Fruit fly (Drosophila melanogaster) whole organism, embryonic: ENCODE data around the gene CG15027.
A peak's percentile ranks its signal among the peaks of the same experiment; 100 is the strongest.

Experiments used
- Atf-2 ChIP-seq: fragments of 200-800 bp; sonication (Bioruptor generic); optimal IDR thresholded peaks from 2 replicates; lab custom pipeline; 2016; ENCODE audit warnings: missing biosample characterization, missing genetic modification characterization
- CG10543 ChIP-seq: fragments of 200-800 bp; sonication (Bioruptor generic); optimal IDR thresholded peaks from 3 replicates; lab custom pipeline; 2017; ENCODE audit warnings: missing biosample characterization, mild to moderate bottlenecking, missing genetic modification characterization, moderate library complexity
- CG13287 ChIP-seq: fragments of 200-800 bp; sonication (Bioruptor generic); IDR thresholded peaks from 2 replicates; pipeline ENCODE4 v1.3.6; 2022; ENCODE audit warnings: missing biosample characterization, missing genetic modification characterization; ENCODE audit not compliant: partially characterized antibody
- CG14050 ChIP-seq: fragments of 200-800 bp; sonication (Bioruptor generic); IDR thresholded peaks from 3 replicates; pipeline ENCODE4 v1.3.6; 2022; ENCODE audit warnings: missing biosample characterization, missing genetic modification characterization
- CG17359 ChIP-seq: fragments of 200-800 bp; sonication (Bioruptor generic); optimal IDR thresholded peaks from 3 replicates; lab custom pipeline; 2018; ENCODE audit warnings: missing biosample characterization, mild to moderate bottlenecking, missing genetic modification characterization, moderate library complexity
- CG18619 ChIP-seq: fragments of 200-800 bp; sonication (Bioruptor generic); optimal IDR thresholded peaks from 3 replicates; lab custom pipeline; 2017; ENCODE audit warnings: missing biosample characterization, mild to moderate bottlenecking, missing genetic modification characterization
- CG2199 ChIP-seq: fragments of 200-800 bp; sonication (Bioruptor generic); IDR thresholded peaks from 3 replicates; pipeline ENCODE4 v1.3.6; 2022; ENCODE audit warnings: missing biosample characterization, missing genetic modification characterization
- CG32532 ChIP-seq: fragments of 200-800 bp; sonication (Bioruptor generic); IDR thresholded peaks from 2 replicates; pipeline ENCODE4 v1.3.6; 2022; ENCODE audit warnings: missing biosample characterization, missing genetic modification characterization
- CG3281 ChIP-seq: fragments of 200-800 bp; sonication (Bioruptor generic); optimal IDR thresholded peaks from 3 replicates; lab custom pipeline; 2017; ENCODE audit warnings: missing biosample characterization, mild to moderate bottlenecking, missing genetic modification characterization
- CG3407 ChIP-seq: fragments of 200-800 bp; sonication (Bioruptor generic); optimal IDR thresholded peaks from 2 replicates; lab custom pipeline; 2018; ENCODE audit warnings: missing biosample characterization, mild to moderate bottlenecking, missing genetic modification characterization
- CG34224 ChIP-seq: fragments of 200-800 bp; sonication (Bioruptor generic); IDR thresholded peaks from 3 replicates; pipeline ENCODE4 v1.3.6; 2022; ENCODE audit warnings: missing biosample characterization, missing genetic modification characterization; ENCODE audit not compliant: partially characterized antibody
- CG34376 ChIP-seq: fragments of 200-800 bp; sonication (Bioruptor generic); optimal IDR thresholded peaks from 2 replicates; lab custom pipeline; 2018; ENCODE audit warnings: missing biosample characterization, mild to moderate bottlenecking, missing genetic modification characterization
- CG4424 ChIP-seq: fragments of 200-800 bp; sonication (Bioruptor generic); optimal IDR thresholded peaks from 3 replicates; lab custom pipeline; 2016; ENCODE audit warnings: missing biosample characterization, missing genetic modification characterization
- CG6654 ChIP-seq: fragments of 200-800 bp; sonication (Bioruptor generic); optimal IDR thresholded peaks from 2 replicates; lab custom pipeline; 2017; ENCODE audit warnings: missing biosample characterization, mild to moderate bottlenecking, missing genetic modification characterization
- CG6854 ChIP-seq: fragments of 200-800 bp; sonication (Bioruptor generic); optimal IDR thresholded peaks from 3 replicates; lab custom pipeline; 2017; ENCODE audit warnings: missing biosample characterization, mild to moderate bottlenecking, missing genetic modification characterization
- CG7372 ChIP-seq: fragments of 200-800 bp; sonication (Bioruptor generic); IDR thresholded peaks from 2 replicates; pipeline ENCODE4 v1.3.6; 2022; ENCODE audit warnings: missing biosample characterization, missing genetic modification characterization
- CG9727 ChIP-seq: fragments of 200-800 bp; sonication (Bioruptor generic); optimal IDR thresholded peaks from 3 replicates; lab custom pipeline; 2017; ENCODE audit warnings: missing biosample characterization, mild to moderate bottlenecking, missing genetic modification characterization
- CTCF ChIP-seq: fragments of 200-800 bp; sonication (Bioruptor generic); optimal IDR thresholded peaks from 2 replicates; lab custom pipeline; 2017; ENCODE audit warnings: missing biosample characterization, mild to moderate bottlenecking, missing genetic modification characterization, moderate library complexity
- GATAe ChIP-seq: fragments of 200-800 bp; sonication (Bioruptor generic); conservative IDR thresholded peaks from 2 replicates; pipeline ENCODE4 v1.3.6; 2022; ENCODE audit warnings: missing biosample characterization, missing genetic modification characterization
- H15 ChIP-seq: fragments of 200-800 bp; sonication (Bioruptor generic); IDR thresholded peaks from 3 replicates; pipeline ENCODE4 v1.3.6; 2022; ENCODE audit warnings: missing biosample characterization, missing genetic modification characterization
- HHEX ChIP-seq: fragments of 200-800 bp; sonication (Bioruptor generic); optimal IDR thresholded peaks from 3 replicates; lab custom pipeline; 2017; ENCODE audit warnings: missing biosample characterization, mild to moderate bottlenecking, missing genetic modification characterization, missing genetic modification reagents
- MBD-R2 ChIP-seq: fragments of 200-800 bp; sonication (Bioruptor generic); IDR thresholded peaks from 2 replicates; pipeline ENCODE4 v1.3.6; 2022; ENCODE audit warnings: missing biosample characterization, missing genetic modification characterization
- Med ChIP-seq: fragments of 200-800 bp; sonication (Bioruptor generic); peaks from one replicate; lab custom pipeline; 2016; ENCODE audit warnings: missing biosample characterization, missing genetic modification characterization, mild to moderate bottlenecking, inconsistent platforms, moderate library complexity
- NC2α ChIP-seq: fragments of 200-800 bp; sonication (Bioruptor generic); optimal IDR thresholded peaks from 2 replicates; lab custom pipeline; 2016; ENCODE audit warnings: missing biosample characterization, missing genetic modification characterization
- Oaz ChIP-seq: fragments of 200-800 bp; sonication (Bioruptor generic); IDR thresholded peaks from 2 replicates; pipeline ENCODE4 v1.3.6; 2022; ENCODE audit warnings: missing biosample characterization, missing genetic modification characterization
- Sox102F ChIP-seq: fragments of 200-800 bp; sonication (Bioruptor generic); optimal IDR thresholded peaks from 2 replicates; lab custom pipeline; 2018; ENCODE audit warnings: missing biosample characterization, mild to moderate bottlenecking, missing genetic modification characterization, moderate library complexity
- Trl ChIP-seq, 3 experiments: fragments of >200 bp in 2 of 3; fragments of 200-800 bp in 1 of 3; sonication (Bioruptor generic) in 1 of 3; optimal IDR thresholded peaks; 2 replicates in 1 of 3; 3 replicates in 2 of 3; lab custom pipeline; 2016 to 2017; ENCODE audit warnings: missing biosample characterization in 1 of 3, missing genetic modification characterization in 1 of 3
- cg ChIP-seq: fragments of 200-800 bp; sonication (Bioruptor generic); optimal IDR thresholded peaks from 3 replicates; lab custom pipeline; 2019; ENCODE audit warnings: missing biosample characterization, mild to moderate bottlenecking, missing genetic modification characterization, moderate library complexity
- chinmo ChIP-seq: fragments of 200-800 bp; sonication (Bioruptor generic); IDR thresholded peaks from 4 replicates; pipeline ENCODE4 v1.3.6; 2022; ENCODE audit warnings: missing biosample characterization, missing genetic modification characterization; ENCODE audit not compliant: partially characterized antibody
- ems ChIP-seq: fragments of 200-800 bp; sonication (Bioruptor generic); optimal IDR thresholded peaks from 3 replicates; lab custom pipeline; 2016; ENCODE audit warnings: missing biosample characterization, missing genetic modification characterization
- exex ChIP-seq: fragments of 200-800 bp; sonication (Bioruptor generic); optimal IDR thresholded peaks from 4 replicates; lab custom pipeline; 2018; ENCODE audit warnings: missing biosample characterization, mild to moderate bottlenecking, missing genetic modification characterization, moderate library complexity
- ftz-f1 ChIP-seq: fragments of 200-800 bp; sonication (Bioruptor generic); optimal IDR thresholded peaks from 2 replicates; lab custom pipeline; 2016; ENCODE audit warnings: missing biosample characterization, missing genetic modification characterization
- grn ChIP-seq: fragments of 200-800 bp; sonication (Bioruptor generic); optimal IDR thresholded peaks from 3 replicates; lab custom pipeline; 2017; ENCODE audit warnings: missing biosample characterization, missing genetic modification characterization
- knrl ChIP-seq: fragments of 200-800 bp; sonication (Bioruptor generic); IDR thresholded peaks from 3 replicates; pipeline ENCODE4 v1.3.6; 2022; ENCODE audit warnings: missing biosample characterization, missing genetic modification characterization; ENCODE audit not compliant: partially characterized antibody
- lab ChIP-seq: fragments of 200-800 bp; sonication (Bioruptor generic); optimal IDR thresholded peaks from 3 replicates; lab custom pipeline; 2017; ENCODE audit warnings: missing biosample characterization, missing genetic modification characterization, mild to moderate bottlenecking, moderate library complexity, missing genetic modification reagents
- lmd ChIP-seq: fragments of 200-800 bp; sonication (Bioruptor generic); IDR thresholded peaks from 2 replicates; pipeline ENCODE4 v1.3.6; 2022; ENCODE audit warnings: missing biosample characterization, missing genetic modification characterization
- mirr ChIP-seq: fragments of 200-800 bp; sonication (Bioruptor generic); optimal IDR thresholded peaks from 3 replicates; lab custom pipeline; 2018; ENCODE audit warnings: missing biosample characterization, mild to moderate bottlenecking, missing genetic modification characterization
- nom ChIP-seq: fragments of 200-800 bp; sonication (Bioruptor generic); optimal IDR thresholded peaks from 2 replicates; lab custom pipeline; 2017; ENCODE audit warnings: missing biosample characterization, missing genetic modification characterization, mild to moderate bottlenecking, moderate library complexity, missing genetic modification reagents
- oc ChIP-seq: fragments of 200-800 bp; sonication (Bioruptor generic); optimal IDR thresholded peaks from 2 replicates; lab custom pipeline; 2018; ENCODE audit warnings: missing biosample characterization, mild to moderate bottlenecking, missing genetic modification characterization, moderate library complexity
- pfk ChIP-seq: fragments of 200-800 bp; sonication (Bioruptor generic); optimal IDR thresholded peaks from 2 replicates; lab custom pipeline; 2018; ENCODE audit warnings: missing biosample characterization, mild to moderate bottlenecking, missing genetic modification characterization, moderate library complexity
- pros ChIP-seq: fragments of 200-800 bp; sonication (Bioruptor generic); optimal IDR thresholded peaks from 3 replicates; lab custom pipeline; 2019; ENCODE audit warnings: missing biosample characterization, mild to moderate bottlenecking, missing genetic modification characterization, moderate library complexity
- sug ChIP-seq: fragments of 200-800 bp; optimal IDR thresholded peaks from 2 replicates; lab custom pipeline; 2019; ENCODE audit warnings: missing biosample characterization, mild to moderate bottlenecking, missing genetic modification characterization, moderate library complexity
- wek ChIP-seq: fragments of 200-800 bp; sonication (Bioruptor generic); optimal IDR thresholded peaks from 3 replicates; lab custom pipeline; 2018; ENCODE audit warnings: missing biosample characterization, mild to moderate bottlenecking, missing genetic modification characterization, moderate library complexity
- z ChIP-seq: fragments of 200-800 bp; sonication (Bioruptor generic); IDR thresholded peaks from 3 replicates; pipeline ENCODE4 v1.3.6; 2022; ENCODE audit warnings: missing biosample characterization, missing genetic modification characterization

The CG15027 gene

DNA sequence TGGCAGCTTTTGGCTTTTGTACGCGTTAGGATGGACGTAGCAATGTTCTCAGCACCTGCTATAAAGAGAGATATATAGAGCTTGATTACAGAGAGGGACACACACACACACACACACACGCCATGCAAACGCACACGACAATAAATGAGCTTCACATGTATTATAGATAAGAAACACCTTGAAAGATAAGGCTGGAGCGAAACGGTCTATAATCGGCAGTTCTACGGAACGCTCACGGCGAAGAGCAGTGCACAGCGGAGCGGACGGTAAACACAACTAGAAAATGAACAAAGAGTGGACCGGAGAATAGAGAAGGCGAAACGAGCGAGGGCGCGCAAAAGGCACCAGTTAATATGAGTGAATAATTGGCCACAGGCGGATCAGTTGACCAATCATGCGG is 36.9 kb downstream of the CG15027 start:
- TF ChIP-seq lab (GFP tag; lab: Kevin White, UChicago) = peak; percentile 25
- TF ChIP-seq CG10543 (GFP tag; lab: Kevin White, UChicago) = peak; percentile 52
- no peak for TF ChIP-seq CG3281 (GFP tag; lab: Kevin White, UChicago)
- no peak for TF ChIP-seq CG14050 (GFP tag; lab: Robert Waterston, UW)
- no peak for TF ChIP-seq CG4424
- TF ChIP-seq ems (GFP tag; lab: Kevin White, UChicago) = no peak
- no peak for TF ChIP-seq CG7372
- peak; percentile 88 for TF ChIP-seq ftz-f1 (GFP tag; lab: Kevin White, UChicago)
- no peak for TF ChIP-seq CG34224 (GFP tag; lab: Robert Waterston, UW)
- no peak for TF ChIP-seq CG17359 (tag; lab: Kevin White, UChicago)
- TF ChIP-seq sug = peak; percentile 26
- no peak for TF ChIP-seq CG9727 (GFP tag; lab: Kevin White, UChicago)
- peak; percentile 52 for TF ChIP-seq exex (tag; lab: Kevin White, UChicago)
- TF ChIP-seq MBD-R2 (GFP tag; lab: Robert Waterston, UW) = no peak
- TF ChIP-seq Trl (optimal IDR thresholded peaks at IDR 0.05; lab: Kevin White, UChicago) = peak; percentile 10 to 72
- no peak for TF ChIP-seq Trl (GFP tag; optimal IDR thresholded peaks at IDR 0.05; lab: Kevin White, UChicago)
- TF ChIP-seq CG13287 = no peak
- TF ChIP-seq CG18619 (GFP tag; lab: Kevin White, UChicago) = no peak
- no peak for TF ChIP-seq knrl (GFP tag; lab: Robert Waterston, UW)
- peak; percentile 10 for TF ChIP-seq pfk (GFP tag; lab: Kevin White, UChicago)
- no peak for TF ChIP-seq H15 (GFP tag; lab: Robert Waterston, UW)
- TF ChIP-seq CG34376 (GFP tag; lab: Kevin White, UChicago) = peak; percentile 62
- peak; percentile 76 for TF ChIP-seq cg (GFP tag; lab: Kevin White, UChicago)
- TF ChIP-seq grn = peak; percentile 36
- no peak for TF ChIP-seq oc
- TF ChIP-seq NC2α (GFP tag; lab: Kevin White, UChicago) = no peak
- TF ChIP-seq mirr = peak; percentile 39
- TF ChIP-seq chinmo (GFP tag; lab: Robert Waterston, UW) = peak; percentile 78; the same call in 1 of the 4 replicates
- no peak for TF ChIP-seq Atf-2 (GFP tag; lab: Kevin White, UChicago)
- peak; percentile 86 for TF ChIP-seq GATAe
- no peak for TF ChIP-seq wek (GFP tag; lab: Kevin White, UChicago)
- no peak for TF ChIP-seq CG3407
- peak; percentile 22 for TF ChIP-seq Med (GFP tag; lab: Kevin White, UChicago)
- TF ChIP-seq pros (GFP tag; lab: Kevin White, UChicago) = peak; percentile 77
- peak; percentile 55; the same call in 2 of the 3 replicates for TF ChIP-seq z (GFP tag; lab: Robert Waterston, UW)

DNA sequence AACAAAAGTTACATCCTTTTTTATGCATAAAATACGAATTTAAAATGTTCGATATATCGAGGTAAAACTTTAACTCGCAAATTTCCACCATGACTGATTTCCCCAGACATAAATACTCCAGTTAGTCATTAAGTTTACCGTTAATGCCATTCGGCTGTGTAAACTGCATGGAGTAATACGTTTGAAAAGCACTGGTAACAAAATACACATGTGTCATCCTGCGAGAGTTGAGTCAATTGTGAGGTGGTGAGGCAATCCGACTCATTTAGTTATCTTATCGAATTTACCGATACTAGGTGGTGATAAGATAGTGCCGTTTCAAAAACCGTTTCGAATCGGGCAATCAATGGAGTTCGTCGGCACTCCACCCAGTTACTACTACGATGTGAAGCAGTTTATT is 40.0 kb downstream of the CG15027 start:
- no peak for TF ChIP-seq CG2199
- peak; percentile 28; the same call in 1 of the 2 replicates for TF ChIP-seq GATAe
- no peak for TF ChIP-seq Oaz (GFP tag; lab: Robert Waterston, UW)
- no peak for TF ChIP-seq HHEX
- TF ChIP-seq Sox102F (GFP tag; lab: Kevin White, UChicago) = no peak
- no peak for TF ChIP-seq lmd (GFP tag; lab: Robert Waterston, UW)
- no peak for TF ChIP-seq CG32532 (GFP tag; lab: Robert Waterston, UW)
- TF ChIP-seq CG6854 (GFP tag; lab: Kevin White, UChicago) = no peak
- TF ChIP-seq CG6654 = peak; percentile 50
- no peak for TF ChIP-seq CTCF (GFP tag; lab: Kevin White, UChicago)
- TF ChIP-seq Med (GFP tag; lab: Kevin White, UChicago) = peak; percentile 16
- peak; percentile 42 for TF ChIP-seq grn
- peak; percentile 69; the same call in 1 of the 3 replicates for TF ChIP-seq z (GFP tag; lab: Robert Waterston, UW)
- TF ChIP-seq nom (GFP tag; lab: Kevin White, UChicago) = peak; percentile 19
